Worm (Caenorhabditis elegans) whole organism, young adult: Measurements from ENCODE around the gene K08F8.7.

Experiments used
- B0019.2 ChIP-seq: fragments of 200-800 bp; sonication (Bioruptor generic); conservative IDR thresholded peaks from 2 replicates; pipeline ENCODE4 v1.3.6; 2022; ENCODE audit warnings: missing genetic modification reagents, missing genetic modification characterization, missing compliant biosample characterization
- B0035.1 ChIP-seq: sonication (generic microtip); optimal IDR thresholded peaks from 2 replicates; lab custom pipeline; 2016; ENCODE audit warnings: missing genetic modification characterization, mild to moderate bottlenecking, missing compliant biosample characterization, missing genotype, missing genetic modification reagents
- B0336.3 ChIP-seq: fragments of 200-800 bp; sonication (Bioruptor generic); IDR thresholded peaks from 2 replicates; pipeline ENCODE4 v1.3.6; 2022; ENCODE audit warnings: missing genetic modification characterization, missing compliant biosample characterization
- C06A6.2 ChIP-seq: fragments of 200-800 bp; sonication (Bioruptor generic); conservative IDR thresholded peaks from 2 replicates; pipeline ENCODE4 v1.3.6; 2022; ENCODE audit warnings: missing genetic modification characterization, missing compliant biosample characterization
- F22D6.2 ChIP-seq: sonication (generic microtip); optimal IDR thresholded peaks from 2 replicates; lab custom pipeline; 2016; ENCODE audit warnings: mild to moderate bottlenecking, missing genetic modification characterization, missing compliant biosample characterization
- Y79H2A.3 ChIP-seq: fragments of 200-800 bp; sonication (Bioruptor generic); conservative IDR thresholded peaks from 2 replicates; pipeline ENCODE4 v1.3.6; 2022; ENCODE audit warnings: missing genetic modification reagents, missing genetic modification characterization, missing compliant biosample characterization
- atf-7 ChIP-seq: sonication (generic microtip); optimal IDR thresholded peaks from 2 replicates; lab custom pipeline; 2017; ENCODE audit warnings: mild to moderate bottlenecking, missing genetic modification characterization, missing compliant biosample characterization
- attf-3 ChIP-seq: fragments of 200-800 bp; sonication (Bioruptor generic); conservative IDR thresholded peaks from 2 replicates; pipeline ENCODE4 v1.3.6; 2022; ENCODE audit warnings: missing genetic modification reagents, missing genetic modification characterization, missing compliant biosample characterization
- attf-6 ChIP-seq: fragments of 200-800 bp; sonication (Bioruptor generic); IDR thresholded peaks from 2 replicates; pipeline ENCODE4 v1.3.6; 2022; ENCODE audit warnings: missing genetic modification reagents, missing genetic modification characterization, missing compliant biosample characterization
- cebp-1 ChIP-seq, 2 experiments: fragments of 200-800 bp in 1 of 2; sonication (Bioruptor generic) in 1 of 2; sonication (generic microtip) in 1 of 2; IDR thresholded peaks in 1 of 2; optimal IDR thresholded peaks in 1 of 2; 2 replicates each; pipeline versions ENCODE4 v1.3.6 to Lab custom; 2017 to 2022; ENCODE audit warnings: missing compliant biosample characterization in 2 of 2, missing genetic modification characterization in 2 of 2, mild to moderate bottlenecking in 1 of 2, missing genetic modification reagents in 1 of 2, moderate library complexity in 1 of 2
- cebp-2 ChIP-seq: fragments of 200-800 bp; sonication (Bioruptor generic); IDR thresholded peaks from 2 replicates; pipeline ENCODE4 v1.3.6; 2022; ENCODE audit warnings: missing genetic modification characterization, missing compliant biosample characterization
- ceh-100 ChIP-seq: fragments of 200-800 bp; sonication (Bioruptor generic); IDR thresholded peaks from 2 replicates; pipeline ENCODE4 v1.3.6; 2022; ENCODE audit warnings: missing genetic modification reagents, missing genetic modification characterization, missing compliant biosample characterization
- dox-1 ChIP-seq: fragments of 200-800 bp; sonication (Bioruptor generic); IDR thresholded peaks from 2 replicates; pipeline ENCODE4 v1.3.6; 2022; ENCODE audit warnings: missing genetic modification reagents, missing genetic modification characterization, missing compliant biosample characterization
- efl-1 ChIP-seq: fragments of 150-350 bp; optimal IDR thresholded peaks from 2 replicates; lab custom pipeline; 2014; ENCODE audit warnings: missing biosample characterization, missing genetic modification reagents, missing genetic modification characterization
- egl-44 ChIP-seq: fragments of 200-800 bp; sonication (Bioruptor generic); IDR thresholded peaks from 2 replicates; pipeline ENCODE4 v1.3.6; 2022; ENCODE audit warnings: missing genetic modification reagents, missing genetic modification characterization, missing compliant biosample characterization
- egrh-3 ChIP-seq: fragments of 200-800 bp; sonication (Bioruptor generic); IDR thresholded peaks from 2 replicates; pipeline ENCODE4 v1.3.6; 2022; ENCODE audit warnings: missing genetic modification reagents, missing genetic modification characterization, missing compliant biosample characterization
- hmg-20 ChIP-seq: fragments of 200-800 bp; sonication (Bioruptor generic); IDR thresholded peaks from 2 replicates; pipeline ENCODE4 v1.3.6; 2022; ENCODE audit warnings: missing genetic modification reagents, missing genetic modification characterization, missing compliant biosample characterization
- let-526 ChIP-seq: fragments of 200-800 bp; sonication (Bioruptor generic); IDR thresholded peaks from 2 replicates; pipeline ENCODE4 v1.3.6; 2022; ENCODE audit warnings: missing genetic modification reagents, missing genetic modification characterization, missing compliant biosample characterization
- let-607 ChIP-seq, 2 experiments: fragments of 200-800 bp in 1 of 2; sonication (Bioruptor generic) in 1 of 2; sonication (generic microtip) in 1 of 2; optimal IDR thresholded peaks; 2 replicates each; lab custom pipeline; 2016 to 2018; ENCODE audit warnings: mild to moderate bottlenecking in 2 of 2, missing compliant biosample characterization in 2 of 2, missing genetic modification characterization in 2 of 2, moderate library complexity in 2 of 2, missing genotype in 1 of 2
- lin-35 ChIP-seq, 3 experiments: fragments of 150-350 bp in 2 of 3; sonication (generic microtip) in 1 of 3; optimal IDR thresholded peaks; 2 replicates each; lab custom pipeline; 2014 to 2018; ENCODE audit warnings: missing biosample characterization in 3 of 3, missing genetic modification characterization in 3 of 3, missing genetic modification reagents in 3 of 3
- lin-40 ChIP-seq: sonication (generic microtip); optimal IDR thresholded peaks from 2 replicates; lab custom pipeline; 2016; ENCODE audit warnings: missing genetic modification characterization, mild to moderate bottlenecking, missing compliant biosample characterization, missing genotype, missing genetic modification reagents
- madf-10 ChIP-seq: sonication (generic microtip); optimal IDR thresholded peaks from 2 replicates; lab custom pipeline; 2016; ENCODE audit warnings: mild to moderate bottlenecking, missing genetic modification characterization, missing compliant biosample characterization
- mcd-1 ChIP-seq: fragments of 200-800 bp; sonication (Bioruptor generic); IDR thresholded peaks from 2 replicates; pipeline ENCODE4 v1.3.6; 2022; ENCODE audit warnings: missing genetic modification reagents, missing genetic modification characterization, missing compliant biosample characterization
- nfya-1 ChIP-seq: sonication (generic microtip); optimal IDR thresholded peaks from 2 replicates; lab custom pipeline; 2017; ENCODE audit warnings: antibody characterized with exemption, missing compliant biosample characterization, missing genetic modification characterization, borderline replicate concordance; ENCODE audit not compliant: insufficient read depth
- nfyb-1 ChIP-seq: fragments of 200-800 bp; sonication (Bioruptor generic); IDR thresholded peaks from 2 replicates; pipeline ENCODE4 v1.3.6; 2022; ENCODE audit warnings: missing genetic modification reagents, missing genetic modification characterization, missing compliant biosample characterization
- nhr-80 ChIP-seq: sonication (generic microtip); optimal IDR thresholded peaks from 2 replicates; lab custom pipeline; 2016; ENCODE audit warnings: missing genetic modification characterization, missing compliant biosample characterization
- nhr-90 ChIP-seq: sonication (generic microtip); optimal IDR thresholded peaks from 2 replicates; lab custom pipeline; 2016; ENCODE audit warnings: missing genotype, mild to moderate bottlenecking, missing genetic modification characterization, missing compliant biosample characterization
- sea-2 ChIP-seq: fragments of 200-800 bp; sonication (Bioruptor generic); IDR thresholded peaks from 2 replicates; pipeline ENCODE4 v1.3.6; 2022; ENCODE audit warnings: missing genetic modification characterization, missing compliant biosample characterization
- snpc-1.1 ChIP-seq: sonication (generic microtip); optimal IDR thresholded peaks from 2 replicates; lab custom pipeline; 2017; ENCODE audit warnings: missing genetic modification characterization, mild to moderate bottlenecking, missing compliant biosample characterization, antibody characterized with exemption, moderate library complexity, missing genotype, missing genetic modification reagents; ENCODE audit not compliant: insufficient read depth
- somi-1 ChIP-seq: fragments of 200-800 bp; sonication (Bioruptor generic); optimal IDR thresholded peaks from 2 replicates; lab custom pipeline; 2018; ENCODE audit warnings: mild to moderate bottlenecking, missing genetic modification characterization, missing compliant biosample characterization
- tbp1 ChIP-seq: fragments of 200-800 bp; sonication (Bioruptor generic); optimal IDR thresholded peaks from 2 replicates; lab custom pipeline; 2018; ENCODE audit warnings: mild to moderate bottlenecking, missing genetic modification characterization, missing compliant biosample characterization
- tlf-1 ChIP-seq: fragments of 200-800 bp; sonication (Bioruptor generic); optimal IDR thresholded peaks from 2 replicates; lab custom pipeline; 2018; ENCODE audit warnings: mild to moderate bottlenecking, missing genetic modification characterization, missing compliant biosample characterization
- unc-62 ChIP-seq: fragments of 150-350 bp; optimal IDR thresholded peaks from 2 replicates; lab custom pipeline; 2014; ENCODE audit warnings: missing biosample characterization, missing genetic modification reagents, missing genetic modification characterization
- zfh-2 ChIP-seq: fragments of 200-800 bp; sonication (Bioruptor generic); conservative IDR thresholded peaks from 2 replicates; pipeline ENCODE4 v1.3.6; 2022; ENCODE audit warnings: missing genetic modification reagents, missing genetic modification characterization, missing compliant biosample characterization
- ztf-22 ChIP-seq: fragments of 200-800 bp; sonication (Bioruptor generic); optimal IDR thresholded peaks from 2 replicates; lab custom pipeline; 2018; ENCODE audit warnings: mild to moderate bottlenecking, missing genetic modification characterization, moderate library complexity, missing compliant biosample characterization
- ztf-26 ChIP-seq: sonication (generic microtip); optimal IDR thresholded peaks from 2 replicates; lab custom pipeline; 2017; ENCODE audit warnings: missing genetic modification characterization, missing compliant biosample characterization

The K08F8.7 gene

ce11 chrII:8740326-8740949 lies 14.7 kb downstream of the K08F8.7 start:
- TF ChIP-seq tbp1 (GFP tag; lab: Kevin White, UChicago) (peak; percentile 14), lin-40 (peak; percentile 72), dox-1 (GFP tag; lab: Robert Waterston, UW) (peak; percentile 48; the same call in 1 of the 2 replicates), egrh-3 (GFP tag; lab: Robert Waterston, UW) (no peak), tlf-1 (peak; percentile 28), let-526 (GFP tag; lab: Robert Waterston, UW) (0 out of 2 replicates have a peak, but pooled peaks have one; percentile 21), atf-7 (tag; lab: Kevin White, UChicago) (peak; percentile 78), Y79H2A.3 (GFP tag; lab: Robert Waterston, UW) (no peak), nhr-90 (tag; lab: Kevin White, UChicago) (peak; percentile 10), egl-44 (GFP tag; lab: Robert Waterston, UW) (peak; percentile 60; the same call in 1 of the 2 replicates), nhr-80 (peak; percentile 90), madf-10 (tag; lab: Kevin White, UChicago) (peak; percentile 5), snpc-1.1 (no peak), mcd-1 (GFP tag; lab: Robert Waterston, UW) (peak; percentile 11; the same call in 1 of the 2 replicates), ceh-100 (GFP tag; lab: Robert Waterston, UW) (no peak), B0336.3 (GFP tag; lab: Robert Waterston, UW) (peak; percentile 58), nfyb-1 (peak; percentile 21; the same call in 1 of the 2 replicates), cebp-1 (GFP tag; IDR thresholded peaks at IDR 0.05; lab: Robert Waterston, UW) (no peak), cebp-1 (tag; optimal IDR thresholded peaks at IDR 0.05; lab: Kevin White, UChicago) (peak; percentile 36), efl-1 (GFP tag; lab: Kevin White, UChicago) (no peak), B0035.1 (tag; lab: Kevin White, UChicago) (no peak), F22D6.2 (tag; lab: Kevin White, UChicago) (no peak), somi-1 (GFP tag; lab: Kevin White, UChicago) (peak; percentile 70), ztf-26 (tag; lab: Kevin White, UChicago) (peak; percentile 73), ztf-22 (peak; percentile 50), attf-3 (GFP tag; lab: Robert Waterston, UW) (no peak), let-607 (tag; optimal IDR thresholded peaks at IDR 0.05; lab: Kevin White, UChicago) (peak in 1 of 2 experiments; percentile 3), lin-35 (GFP tag; optimal IDR thresholded peaks at IDR 0.05; lab: Kevin White, UChicago) (no peak), B0019.2 (no peak)

DNA sequence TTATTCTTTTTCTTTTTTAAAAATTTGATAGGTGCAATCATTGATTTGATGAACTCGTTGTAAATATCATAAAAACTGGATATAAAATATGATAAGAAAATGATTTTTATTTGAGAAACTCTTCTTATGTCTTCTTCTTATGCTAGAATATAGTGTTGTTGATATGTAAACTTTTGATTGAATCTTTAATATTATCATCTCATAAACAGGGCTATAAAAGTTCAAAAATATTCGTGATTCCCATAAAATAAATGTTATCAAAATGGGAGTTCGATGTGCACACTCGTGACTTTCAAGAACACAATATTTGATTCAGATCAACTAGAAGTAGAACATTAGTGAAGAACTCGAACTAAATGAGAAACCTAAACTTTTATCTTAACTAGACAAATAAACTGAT lies 16.2 kb downstream of the K08F8.7 start:
- peak; percentile 14 for TF ChIP-seq unc-62 (GFP tag; lab: Kevin White, UChicago)
- no peak for TF ChIP-seq attf-6 (GFP tag; lab: Robert Waterston, UW)
- no peak for TF ChIP-seq sea-2 (GFP tag; lab: Robert Waterston, UW)
- TF ChIP-seq ztf-22: no peak
- no peak for TF ChIP-seq attf-3 (GFP tag; lab: Robert Waterston, UW)
- no peak for TF ChIP-seq cebp-2
- no peak for TF ChIP-seq C06A6.2
- no peak for TF ChIP-seq hmg-20 (GFP tag; lab: Robert Waterston, UW)
- no peak for TF ChIP-seq zfh-2 (GFP tag; lab: Robert Waterston, UW)

DNA sequence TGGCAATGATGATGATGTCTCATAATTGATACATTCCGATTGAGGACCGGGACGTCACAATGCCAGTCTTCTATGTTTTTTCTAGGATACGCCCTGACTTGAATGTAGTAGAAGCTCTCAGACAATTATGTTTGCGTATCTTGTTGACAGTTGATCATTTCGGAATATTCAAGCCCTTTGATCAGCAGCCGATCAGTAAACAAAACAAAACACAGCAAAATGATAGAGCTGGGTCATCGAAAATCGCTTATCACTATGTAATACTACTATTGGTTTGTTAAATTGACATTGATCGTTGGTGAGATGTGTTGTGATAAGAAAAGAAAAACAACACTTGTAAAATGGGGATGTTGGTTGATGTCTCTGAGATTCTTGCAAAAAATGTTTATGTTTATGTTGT lies 16.9 kb downstream of the K08F8.7 start:
- TF ChIP-seq nfya-1 (tag; lab: Kevin White, UChicago): no peak
- TF ChIP-seq lin-35 (GFP tag; optimal IDR thresholded peaks at IDR 0.05; lab: Kevin White, UChicago): no peak
- TF ChIP-seq attf-3 (GFP tag; lab: Robert Waterston, UW): no peak
- no peak for TF ChIP-seq snpc-1.1
- no peak for TF ChIP-seq ztf-26 (tag; lab: Kevin White, UChicago)
